Fruit fly (Drosophila melanogaster): ENCODE results near the gene slou.

The slou gene

DNA sequence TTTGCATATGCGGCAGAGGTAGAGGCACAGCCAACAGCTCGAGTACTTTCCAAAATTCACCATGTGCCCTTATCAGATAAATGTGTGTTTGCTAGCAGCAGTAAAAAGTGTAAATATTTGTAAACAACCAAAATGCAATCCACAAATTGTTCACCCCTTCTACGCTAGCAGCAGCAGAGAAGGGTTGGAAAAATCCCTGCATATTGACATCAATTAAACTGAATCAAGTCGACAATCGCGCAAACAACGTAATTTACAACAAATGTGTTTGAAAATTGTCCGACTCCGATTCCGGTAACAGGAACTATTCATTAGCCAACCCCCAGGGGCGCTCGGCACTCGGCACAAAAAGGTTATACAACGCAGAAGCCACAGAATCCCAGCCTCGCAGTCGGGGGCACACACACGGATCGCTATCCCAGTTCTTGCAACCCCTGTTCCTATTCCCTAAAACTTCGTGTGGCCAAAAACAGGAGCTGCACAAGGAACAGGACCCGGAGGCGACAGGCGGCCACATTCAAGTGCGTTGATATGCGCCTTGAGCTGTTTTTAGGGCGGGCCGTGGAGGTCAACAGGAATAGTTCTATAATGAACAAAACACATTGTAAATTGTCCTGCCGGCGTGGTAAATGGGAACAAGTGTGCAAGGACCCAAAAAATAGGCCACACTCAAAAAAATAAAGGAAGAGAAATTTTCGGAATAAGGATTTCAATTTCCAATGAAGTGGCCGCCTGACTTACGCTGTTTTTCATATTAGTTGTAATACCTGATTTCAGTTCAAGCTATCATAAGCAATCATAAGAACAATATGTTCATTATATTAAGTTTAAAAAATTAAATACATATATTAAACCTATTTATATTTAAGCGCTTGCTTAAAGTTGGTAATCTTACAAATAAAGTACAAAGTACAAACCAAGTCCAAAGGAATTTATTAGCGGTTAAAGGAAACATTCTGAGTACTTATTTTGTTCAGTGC lies 22.0 kb downstream of the slou start (continued):
- TF ChIP-seq zen (tag; optimal IDR thresholded peaks at IDR 0.05): peak; percentile 45

DNA sequence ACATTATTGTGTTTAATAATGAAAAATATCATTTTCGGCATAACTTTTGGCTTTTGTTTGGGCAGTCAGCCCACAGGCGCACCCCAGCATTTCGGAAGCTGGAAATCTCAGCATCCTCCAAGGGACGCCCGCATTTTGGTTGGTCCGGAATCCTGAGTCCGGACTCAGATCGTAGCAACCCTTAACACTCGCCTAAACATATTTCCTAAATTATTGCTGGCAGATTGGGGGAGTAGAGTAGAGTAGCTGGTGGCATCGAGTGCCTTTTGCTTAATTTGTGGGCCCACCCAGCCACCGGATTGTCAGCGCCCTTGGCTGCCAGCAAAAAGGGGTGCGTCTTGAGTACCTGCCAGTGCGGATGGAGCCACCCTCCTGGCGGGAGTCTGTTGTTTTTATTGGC lies 22.7 kb downstream of the slou start:
- TF ChIP-seq CG3726 (GFP tag; IDR thresholded peaks at IDR 0.05) (0 out of 3 replicates have a peak, but pooled peaks have one; percentile 36), grn (GFP tag; optimal IDR thresholded peaks at IDR 0.05) (no peak), CG5245 (GFP tag; optimal IDR thresholded peaks at IDR 0.05) (no peak), gfzf (GFP tag; optimal IDR thresholded peaks at IDR 0.05) (no peak), Usf (GFP tag; optimal IDR thresholded peaks at IDR 0.05) (no peak), Pdp1 (GFP tag; optimal IDR thresholded peaks at IDR 0.05) (no peak), CG18011 (GFP tag; optimal IDR thresholded peaks at IDR 0.05) (no peak), HLHmδ (GFP tag; optimal IDR thresholded peaks at IDR 0.05) (no peak), tap (tag; optimal IDR thresholded peaks at IDR 0.05) (no peak), odd (GFP tag; optimal IDR thresholded peaks at IDR 0.05) (no peak), z (GFP tag; IDR thresholded peaks at IDR 0.05) (0 out of 3 replicates have a peak, but pooled peaks have one; percentile 12), gem (tag; optimal IDR thresholded peaks at IDR 0.05) (no peak), knrl (GFP tag; IDR thresholded peaks at IDR 0.05; ENCODE audit: partially characterized antibody) (no peak), chif (GFP tag; optimal IDR thresholded peaks at IDR 0.05) (no peak), CG3995 (GFP tag; optimal IDR thresholded peaks at IDR 0.05) (no peak), Nf-YC (tag; optimal IDR thresholded peaks at IDR 0.05) (peak; percentile 76), CG30431 (GFP tag; optimal IDR thresholded peaks at IDR 0.05) (no peak), al (GFP tag; IDR thresholded peaks at IDR 0.05) (no peak), CG33213 (GFP tag; optimal IDR thresholded peaks at IDR 0.05) (no peak), gcm2 (GFP tag; optimal IDR thresholded peaks at IDR 0.05) (no peak), sob (GFP tag; IDR thresholded peaks at IDR 0.05) (no peak), CG10654 (GFP tag; optimal IDR thresholded peaks at IDR 0.05) (no peak), row (GFP tag; IDR thresholded peaks at IDR 0.05) (no peak), zfh2 (GFP tag; optimal IDR thresholded peaks at IDR 0.05) (no peak), CG13123 (GFP tag; optimal IDR thresholded peaks at IDR 0.05) (no peak), CG32772 (GFP tag; IDR thresholded peaks at IDR 0.05) (no peak), Nf-YB (GFP tag; optimal IDR thresholded peaks at IDR 0.05) (peak; percentile 70), D19A (tag; optimal IDR thresholded peaks at IDR 0.05) (no peak)

DNA sequence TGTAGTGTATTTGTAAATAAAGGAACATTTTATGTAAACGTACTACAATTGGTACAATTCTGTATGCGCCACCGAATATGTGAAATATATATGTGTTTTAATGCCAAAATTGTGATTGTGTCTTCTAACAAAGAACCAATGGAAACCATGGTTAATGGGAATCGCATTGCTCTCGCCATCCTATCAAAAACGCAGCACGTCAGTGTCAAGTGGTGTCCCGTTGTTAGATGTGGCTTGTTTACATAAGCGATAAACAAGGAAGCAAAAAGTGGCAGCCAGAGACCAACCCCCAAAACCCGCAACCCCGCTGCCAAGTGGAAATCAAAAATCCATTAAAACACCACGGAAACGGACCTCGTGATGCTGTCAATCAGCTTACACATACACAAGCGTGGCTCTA lies 28.5 kb downstream of the slou start:
- no peak for TF ChIP-seq Ets97D (GFP tag; optimal IDR thresholded peaks at IDR 0.05)
- peak; percentile 48 for TF ChIP-seq Nf-YC (tag; optimal IDR thresholded peaks at IDR 0.05)
- TF ChIP-seq sens (GFP tag): peak; percentile 62
- TF ChIP-seq CG1233 (GFP tag; optimal IDR thresholded peaks at IDR 0.05): no peak
- no peak for TF ChIP-seq emc (GFP tag; optimal IDR thresholded peaks at IDR 0.05)
- peak; percentile 69 for TF ChIP-seq Nf-YB (GFP tag; optimal IDR thresholded peaks at IDR 0.05)

DNA sequence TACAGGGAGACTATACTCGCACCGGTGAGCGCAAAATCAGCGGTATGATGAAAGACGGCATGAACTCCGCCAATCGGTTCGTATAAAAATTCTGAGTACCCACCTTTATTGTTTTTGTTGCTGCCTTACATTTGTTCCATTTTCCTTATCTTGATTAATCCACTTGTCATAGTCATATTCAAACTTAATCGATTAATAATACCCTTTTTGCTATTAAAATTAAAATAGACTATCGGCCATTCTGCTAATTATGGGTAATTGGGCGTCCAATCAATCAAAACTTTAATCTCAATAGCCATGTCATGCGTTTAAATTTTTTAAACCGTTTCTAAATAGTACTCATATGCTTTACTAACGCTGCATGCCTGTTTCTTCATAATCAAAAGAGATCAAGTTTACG lies 32.4 kb downstream of the slou start:
- TF ChIP-seq CG9437 (GFP tag; optimal IDR thresholded peaks at IDR 0.05) (no peak), ems (GFP tag; optimal IDR thresholded peaks at IDR 0.05) (no peak), exex (tag; optimal IDR thresholded peaks at IDR 0.05) (peak; percentile 67), lab (GFP tag; optimal IDR thresholded peaks at IDR 0.05) (peak; percentile 60)

Data from whole organism, embryonic.